Worm (Caenorhabditis elegans) whole organism, early embryonic: Measurements from ENCODE around the gene CD4.11.

Experiments used
- B0310.2 ChIP-seq: sonication (generic microtip); optimal IDR thresholded peaks from 2 replicates; lab custom pipeline; 2016; ENCODE audit warnings: mild to moderate bottlenecking, missing genetic modification characterization, missing compliant biosample characterization
- F13C5.2 ChIP-seq: sonication (generic microtip); optimal IDR thresholded peaks from 2 replicates; lab custom pipeline; 2017; ENCODE audit warnings: mild to moderate bottlenecking, missing genetic modification characterization, inconsistent platforms, missing compliant biosample characterization
- ama-1 ChIP-seq: fragments of 150-350 bp; optimal IDR thresholded peaks from 2 replicates; lab custom pipeline; 2014
- ceh-13 ChIP-seq: fragments of 200-800 bp; sonication (Bioruptor generic); optimal IDR thresholded peaks from 2 replicates; lab custom pipeline; 2018; ENCODE audit warnings: mild to moderate bottlenecking, missing genetic modification characterization, missing compliant biosample characterization
- ets-7 ChIP-seq: sonication (generic microtip); optimal IDR thresholded peaks from 2 replicates; lab custom pipeline; 2016; ENCODE audit warnings: missing genotype, missing genetic modification characterization, missing compliant biosample characterization
- hmbx-1 ChIP-seq: sonication (generic microtip); optimal IDR thresholded peaks from 2 replicates; lab custom pipeline; 2016; ENCODE audit warnings: mild to moderate bottlenecking, missing genetic modification characterization, missing compliant biosample characterization
- hmg-4 ChIP-seq: fragments of 200-800 bp; sonication (Bioruptor generic); optimal IDR thresholded peaks from 2 replicates; lab custom pipeline; 2018; ENCODE audit warnings: mild to moderate bottlenecking, missing genetic modification characterization, missing compliant biosample characterization
- hnd-1 ChIP-seq: sonication (generic microtip); optimal IDR thresholded peaks from 2 replicates; lab custom pipeline; 2016; ENCODE audit warnings: missing genetic modification characterization, missing compliant biosample characterization
- pes-1 ChIP-seq: fragments of 200-800 bp; sonication (Bioruptor generic); IDR thresholded peaks from 2 replicates; pipeline ENCODE4 v1.3.6; 2022; ENCODE audit warnings: missing genetic modification reagents, missing genetic modification characterization, missing compliant biosample characterization
- tra-4 ChIP-seq: sonication (generic microtip); optimal IDR thresholded peaks from 2 replicates; lab custom pipeline; 2017; ENCODE audit warnings: missing genetic modification characterization, missing compliant biosample characterization

DNA sequence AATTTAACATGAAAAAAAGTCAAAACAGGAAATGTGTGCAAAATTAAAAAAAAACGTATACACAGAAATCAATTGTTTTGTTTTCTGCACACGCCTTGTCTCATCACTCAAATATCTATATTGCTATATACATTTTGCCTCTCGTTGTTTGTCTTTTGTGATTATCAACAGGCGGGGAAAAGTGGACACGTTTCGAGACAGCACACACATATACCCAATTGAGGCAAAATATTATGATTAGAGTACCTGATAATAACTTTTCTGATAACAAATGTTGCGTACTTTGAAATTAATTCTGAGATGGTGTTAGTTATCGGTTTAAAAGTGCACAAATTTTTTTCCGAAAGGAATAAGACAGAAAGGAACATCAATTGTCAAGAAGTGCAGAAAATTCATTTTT, 25.1 kb upstream of the CD4.11 start:
- TF ChIP-seq ama-1 (lab: Kevin White, UChicago) (no peak), hmbx-1 (tag; lab: Kevin White, UChicago) (no peak), hnd-1 (tag; lab: Kevin White, UChicago) (no peak), ceh-13 (no peak), F13C5.2 (tag; lab: Kevin White, UChicago) (no peak), ets-7 (tag; lab: Kevin White, UChicago) (no peak), B0310.2 (no peak), hmg-4 (no peak), pes-1 (GFP tag; lab: Robert Waterston, UW) (no peak), tra-4 (tag; lab: Kevin White, UChicago) (no peak)
